Fruit fly (Drosophila melanogaster) whole organism, prepupa: Measurements from ENCODE around the gene CG14106.
A peak's percentile ranks its signal among the peaks of the same experiment; 100 is the strongest.

Experiments used
- Blimp-1 ChIP-seq: fragments of 200-800 bp; sonication (Bioruptor generic); optimal IDR thresholded peaks from 3 replicates; lab custom pipeline; 2017; ENCODE audit warnings: missing biosample characterization, missing genetic modification characterization, mild to moderate bottlenecking, moderate library complexity, missing genetic modification reagents
- CG10669 ChIP-seq: fragments of 200-800 bp; sonication (Bioruptor generic); optimal IDR thresholded peaks from 3 replicates; lab custom pipeline; 2018; ENCODE audit warnings: missing biosample characterization, mild to moderate bottlenecking, missing genetic modification characterization, moderate library complexity
- CG11762 ChIP-seq: fragments of 200-800 bp; sonication (Bioruptor generic); optimal IDR thresholded peaks from 3 replicates; lab custom pipeline; 2016; ENCODE audit warnings: missing biosample characterization, missing genetic modification characterization; ENCODE audit not compliant: insufficient read depth
- CG11902 ChIP-seq: fragments of 200-800 bp; sonication (Bioruptor generic); optimal IDR thresholded peaks from 3 replicates; lab custom pipeline; 2016; ENCODE audit warnings: missing biosample characterization, missing genetic modification characterization
- CG15336 ChIP-seq: fragments of 200-800 bp; sonication (Bioruptor generic); IDR thresholded peaks from 2 replicates; pipeline ENCODE4 v1.3.6; 2022; ENCODE audit warnings: missing biosample characterization, missing genetic modification characterization
- CG1621 ChIP-seq: fragments of 200-800 bp; sonication (Bioruptor generic); optimal IDR thresholded peaks from 3 replicates; lab custom pipeline; 2018; ENCODE audit warnings: missing biosample characterization, mild to moderate bottlenecking, missing genetic modification characterization
- CG16779 ChIP-seq: fragments of 200-800 bp; sonication (Bioruptor generic); optimal IDR thresholded peaks from 3 replicates; lab custom pipeline; 2017; ENCODE audit warnings: missing biosample characterization, mild to moderate bottlenecking, missing genetic modification characterization
- CG31627 ChIP-seq: fragments of 200-800 bp; sonication (Bioruptor generic); optimal IDR thresholded peaks from 3 replicates; lab custom pipeline; 2016; ENCODE audit warnings: missing biosample characterization, missing genetic modification characterization
- CG32006 ChIP-seq: fragments of 200-800 bp; sonication (Bioruptor generic); optimal IDR thresholded peaks from 3 replicates; lab custom pipeline; 2017; ENCODE audit warnings: missing biosample characterization, mild to moderate bottlenecking, missing genetic modification characterization
- CG34406 ChIP-seq: fragments of 200-800 bp; sonication (Bioruptor generic); optimal IDR thresholded peaks from 3 replicates; lab custom pipeline; 2016; ENCODE audit warnings: missing biosample characterization, missing genetic modification characterization
- CG3919 ChIP-seq: fragments of 200-800 bp; sonication (Bioruptor generic); optimal IDR thresholded peaks from 3 replicates; lab custom pipeline; 2016; ENCODE audit warnings: missing biosample characterization, missing genetic modification characterization
- CG4318 ChIP-seq: fragments of 200-800 bp; sonication (Bioruptor generic); optimal IDR thresholded peaks from 3 replicates; lab custom pipeline; 2017; ENCODE audit warnings: missing biosample characterization, mild to moderate bottlenecking, missing genetic modification characterization
- CG6163 ChIP-seq: fragments of 200-800 bp; sonication (Bioruptor generic); IDR thresholded peaks from 3 replicates; pipeline ENCODE4 v1.3.6; 2022; ENCODE audit warnings: missing biosample characterization, missing genetic modification characterization
- CG6276 ChIP-seq: fragments of 200-800 bp; sonication (Bioruptor generic); optimal IDR thresholded peaks from 2 replicates; lab custom pipeline; 2017; ENCODE audit warnings: missing biosample characterization, mild to moderate bottlenecking, missing genetic modification characterization
- CG6808 ChIP-seq: fragments of 200-800 bp; sonication (Bioruptor generic); optimal IDR thresholded peaks from 3 replicates; lab custom pipeline; 2017; ENCODE audit warnings: missing biosample characterization, missing genetic modification characterization, mild to moderate bottlenecking, moderate library complexity, missing genetic modification reagents
- CG6854 ChIP-seq: fragments of 200-800 bp; sonication (Bioruptor generic); optimal IDR thresholded peaks from 2 replicates; lab custom pipeline; 2017; ENCODE audit warnings: missing biosample characterization, mild to moderate bottlenecking, missing genetic modification characterization
- CG7368 ChIP-seq: fragments of 200-800 bp; sonication (Bioruptor generic); optimal IDR thresholded peaks from 3 replicates; lab custom pipeline; 2016; ENCODE audit warnings: missing biosample characterization, missing genetic modification characterization
- CG8119 ChIP-seq: fragments of 200-800 bp; sonication (Bioruptor generic); IDR thresholded peaks from 3 replicates; pipeline ENCODE4 v1.3.6; 2022; ENCODE audit warnings: missing biosample characterization, missing genetic modification characterization
- CG8319 ChIP-seq: fragments of 200-800 bp; sonication (Bioruptor generic); optimal IDR thresholded peaks from 3 replicates; lab custom pipeline; 2016; ENCODE audit warnings: missing biosample characterization, missing genetic modification characterization
- CG8632 ChIP-seq: fragments of 200-800 bp; sonication (Bioruptor generic); optimal IDR thresholded peaks from 3 replicates; lab custom pipeline; 2016; ENCODE audit warnings: missing biosample characterization, missing genetic modification characterization
- CG9139 ChIP-seq: fragments of 200-800 bp; sonication (Bioruptor generic); optimal IDR thresholded peaks from 3 replicates; lab custom pipeline; 2017; ENCODE audit warnings: missing biosample characterization, mild to moderate bottlenecking, missing genetic modification characterization
- Eip75B ChIP-seq: fragments of 200-800 bp; sonication (Bioruptor generic); optimal IDR thresholded peaks from 3 replicates; lab custom pipeline; 2016; ENCODE audit warnings: missing biosample characterization, missing genetic modification characterization
- Eip78C ChIP-seq: fragments of 200-800 bp; sonication (Bioruptor generic); peaks from one replicate; lab custom pipeline; 2016; ENCODE audit warnings: missing biosample characterization, missing genetic modification characterization
- Eip93F ChIP-seq: fragments of 200-800 bp; sonication (Bioruptor generic); optimal IDR thresholded peaks from 2 replicates; lab custom pipeline; 2016; ENCODE audit warnings: missing biosample characterization, mild to moderate bottlenecking, missing genetic modification characterization
- Ets21C ChIP-seq: fragments of 200-800 bp; sonication (Bioruptor generic); optimal IDR thresholded peaks from 3 replicates; lab custom pipeline; 2016; ENCODE audit warnings: missing biosample characterization, missing genetic modification characterization
- Ets96B ChIP-seq: fragments of 200-800 bp; optimal IDR thresholded peaks from 2 replicates; lab custom pipeline; 2019; ENCODE audit warnings: missing biosample characterization, mild to moderate bottlenecking, missing genetic modification characterization, moderate library complexity
- Gug ChIP-seq: fragments of 200-800 bp; sonication (Bioruptor generic); IDR thresholded peaks from 2 replicates; pipeline ENCODE4 v1.3.6; 2022; ENCODE audit warnings: missing biosample characterization, missing genetic modification characterization
- Hr4 ChIP-seq: fragments of 200-800 bp; sonication (Bioruptor generic); optimal IDR thresholded peaks from 3 replicates; lab custom pipeline; 2016; ENCODE audit warnings: missing biosample characterization, missing genetic modification characterization
- Met ChIP-seq: fragments of 200-800 bp; sonication (Bioruptor generic); optimal IDR thresholded peaks from 3 replicates; lab custom pipeline; 2016; ENCODE audit warnings: missing biosample characterization, missing genetic modification characterization
- OdsH ChIP-seq: fragments of 200-800 bp; sonication (Bioruptor generic); optimal IDR thresholded peaks from 3 replicates; lab custom pipeline; 2016; ENCODE audit warnings: missing biosample characterization, missing genetic modification characterization
- Smox ChIP-seq: fragments of 200-800 bp; sonication (Bioruptor generic); optimal IDR thresholded peaks from 3 replicates; lab custom pipeline; 2016; ENCODE audit warnings: missing biosample characterization, missing genetic modification characterization
- Sox102F ChIP-seq: fragments of 200-800 bp; sonication (Bioruptor generic); optimal IDR thresholded peaks from 2 replicates; lab custom pipeline; 2016; ENCODE audit warnings: missing biosample characterization, mild to moderate bottlenecking, missing genetic modification characterization
- Sox14 ChIP-seq: fragments of 200-800 bp; sonication (Bioruptor generic); optimal IDR thresholded peaks from 3 replicates; lab custom pipeline; 2016; ENCODE audit warnings: missing biosample characterization, missing genetic modification characterization
- Sox15 ChIP-seq: fragments of 200-800 bp; sonication (Bioruptor generic); optimal IDR thresholded peaks from 3 replicates; lab custom pipeline; 2016; ENCODE audit warnings: missing biosample characterization, missing genetic modification characterization
- achi ChIP-seq: fragments of 200-800 bp; sonication (Bioruptor generic); optimal IDR thresholded peaks from 3 replicates; lab custom pipeline; 2016; ENCODE audit warnings: missing biosample characterization, missing genetic modification characterization
- acj6 ChIP-seq: fragments of 200-800 bp; sonication (Bioruptor generic); optimal IDR thresholded peaks from 3 replicates; lab custom pipeline; 2016; ENCODE audit warnings: missing biosample characterization, missing genetic modification characterization
- cyc ChIP-seq: fragments of 200-800 bp; sonication (Bioruptor generic); optimal IDR thresholded peaks from 3 replicates; lab custom pipeline; 2016; ENCODE audit warnings: missing biosample characterization, missing genetic modification characterization
- dac ChIP-seq: fragments of 200-800 bp; sonication (Bioruptor generic); optimal IDR thresholded peaks from 2 replicates; lab custom pipeline; 2017; ENCODE audit warnings: missing biosample characterization, mild to moderate bottlenecking, missing genetic modification characterization
- dsx ChIP-seq: fragments of 200-800 bp; optimal IDR thresholded peaks from 3 replicates; lab custom pipeline; 2019; ENCODE audit warnings: missing biosample characterization, mild to moderate bottlenecking, missing genetic modification characterization, moderate library complexity; ENCODE audit not compliant: poor library complexity, severe bottlenecking
- eg ChIP-seq: fragments of 200-800 bp; sonication (Bioruptor generic); IDR thresholded peaks from 3 replicates; pipeline ENCODE4 v1.3.6; 2022; ENCODE audit warnings: missing biosample characterization, missing genetic modification characterization
- esn ChIP-seq: fragments of 200-800 bp; sonication (Bioruptor generic); optimal IDR thresholded peaks from 2 replicates; lab custom pipeline; 2016; ENCODE audit warnings: missing biosample characterization, mild to moderate bottlenecking, missing genetic modification characterization, moderate library complexity
- fd59A ChIP-seq: fragments of 200-800 bp; sonication (Bioruptor generic); optimal IDR thresholded peaks from 2 replicates; lab custom pipeline; 2017; ENCODE audit warnings: missing biosample characterization, mild to moderate bottlenecking, missing genetic modification characterization, missing genetic modification reagents
- fd85E ChIP-seq: fragments of 200-800 bp; sonication (Bioruptor generic); optimal IDR thresholded peaks from 3 replicates; lab custom pipeline; 2016; ENCODE audit warnings: missing biosample characterization, missing genetic modification characterization
- fkh ChIP-seq: fragments of 200-800 bp; sonication (Bioruptor generic); optimal IDR thresholded peaks from 3 replicates; lab custom pipeline; 2017; ENCODE audit warnings: missing biosample characterization, mild to moderate bottlenecking, missing genetic modification characterization, moderate library complexity
- lz ChIP-seq: fragments of 200-800 bp; sonication (Bioruptor generic); optimal IDR thresholded peaks from 3 replicates; lab custom pipeline; 2016; ENCODE audit warnings: missing biosample characterization, missing genetic modification characterization
- pdm3 ChIP-seq: fragments of 200-800 bp; sonication (Bioruptor generic); optimal IDR thresholded peaks from 3 replicates; lab custom pipeline; 2016; ENCODE audit warnings: missing biosample characterization, missing genetic modification characterization
- salr ChIP-seq, 2 experiments: fragments of 200-800 bp; sonication (Bioruptor generic); optimal IDR thresholded peaks; 3 replicates each; lab custom pipeline; 2016 to 2018; ENCODE audit warnings: missing biosample characterization in 2 of 2, missing genetic modification characterization in 2 of 2, mild to moderate bottlenecking in 1 of 2
- spab ChIP-seq: fragments of 200-800 bp; sonication (Bioruptor generic); optimal IDR thresholded peaks from 2 replicates; lab custom pipeline; 2017; ENCODE audit warnings: missing biosample characterization, mild to moderate bottlenecking, missing genetic modification characterization, missing genetic modification reagents
- ss ChIP-seq, 2 experiments: fragments of 200-800 bp; sonication (Bioruptor generic); optimal IDR thresholded peaks; 2 replicates in 1 of 2; 3 replicates in 1 of 2; lab custom pipeline; 2017 to 2018; ENCODE audit warnings: mild to moderate bottlenecking in 2 of 2, missing biosample characterization in 2 of 2, missing genetic modification characterization in 2 of 2, moderate library complexity in 1 of 2
- svp ChIP-seq: fragments of 200-800 bp; sonication (Bioruptor generic); peaks from one replicate; lab custom pipeline; 2016; ENCODE audit warnings: missing biosample characterization, missing genetic modification characterization
- topi ChIP-seq: fragments of 200-800 bp; sonication (Bioruptor generic); optimal IDR thresholded peaks from 3 replicates; lab custom pipeline; 2016; ENCODE audit warnings: missing biosample characterization, missing genetic modification characterization
- vri ChIP-seq: fragments of 200-800 bp; sonication (Bioruptor generic); optimal IDR thresholded peaks from 3 replicates; lab custom pipeline; 2016; ENCODE audit warnings: missing biosample characterization, mild to moderate bottlenecking, missing genetic modification characterization

CG14106 gene

DNA sequence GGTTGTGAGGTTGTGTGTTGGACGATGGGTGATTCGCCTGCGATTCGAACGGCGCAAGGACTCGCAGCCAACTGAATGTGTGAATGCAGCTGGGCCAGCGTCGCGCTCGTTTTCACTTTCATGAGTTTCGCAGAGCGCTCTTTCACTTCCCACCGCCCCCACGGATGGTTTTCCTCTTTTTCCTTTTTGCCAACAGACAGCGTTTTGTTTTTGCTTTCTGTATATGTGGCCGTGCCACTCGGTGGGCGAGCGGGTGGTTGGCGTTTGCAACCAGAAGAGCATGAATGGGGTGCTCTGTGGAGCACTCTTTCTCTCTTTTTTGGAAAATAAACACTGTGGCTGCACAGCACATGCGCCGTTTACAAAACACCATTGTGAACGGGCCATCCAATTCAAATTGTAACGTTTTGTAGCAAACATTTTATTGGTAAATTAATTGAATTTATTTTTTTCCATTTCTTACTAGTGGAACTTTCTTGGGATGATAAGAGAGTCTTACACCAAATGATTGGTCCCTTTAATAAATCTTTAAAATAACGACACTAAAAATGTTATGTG lies 9.8 kb upstream of the CG14106 start, which contains the start of gene CG10713:
CG10713 (minus strand) TSS at position 60 of the 558 bp plus-strand sequence.
- TF ChIP-seq CG32006 (GFP tag; lab: Kevin White, UChicago) (peak; percentile 61), esn (GFP tag; lab: Kevin White, UChicago) (no peak), dac (peak; percentile 28), Gug (GFP tag; lab: Robert Waterston, UW) (peak; percentile 21; the same call in 1 of the 2 replicates), CG4318 (GFP tag; lab: Kevin White, UChicago) (no peak), CG15336 (GFP tag; lab: Robert Waterston, UW) (peak; percentile 69), Sox14 (GFP tag; lab: Kevin White, UChicago) (peak; percentile 13), achi (GFP tag; lab: Kevin White, UChicago) (no peak), Ets21C (no peak), dsx (GFP tag; lab: Kevin White, UChicago) (no peak), Met (no peak), Blimp-1 (GFP tag; lab: Kevin White, UChicago) (no peak), Sox102F (GFP tag; lab: Kevin White, UChicago) (peak; percentile 2), CG6808 (GFP tag; lab: Kevin White, UChicago) (peak; percentile 62), ss (GFP tag; optimal IDR thresholded peaks at IDR 0.05; lab: Kevin White, UChicago) (peak; percentile 45 to 68), CG8632 (GFP tag; lab: Kevin White, UChicago) (no peak), CG11762 (no peak), CG11902 (GFP tag; lab: Kevin White, UChicago) (no peak), salr (GFP tag; optimal IDR thresholded peaks at IDR 0.05; lab: Kevin White, UChicago) (no peak), Smox (GFP tag; lab: Kevin White, UChicago) (no peak), svp (no peak), fd85E (GFP tag; lab: Kevin White, UChicago) (no peak), Ets96B (peak; percentile 53), CG10669 (GFP tag; lab: Kevin White, UChicago) (peak; percentile 60), CG8119 (GFP tag; lab: Robert Waterston, UW) (peak; percentile 67; the same call in 2 of the 3 replicates), CG16779 (tag; lab: Kevin White, UChicago) (peak; percentile 65), CG6163 (GFP tag; lab: Robert Waterston, UW) (peak; percentile 79), Hr4 (no peak), CG1621 (tag; lab: Kevin White, UChicago) (peak; percentile 44), acj6 (no peak), CG34406 (GFP tag; lab: Kevin White, UChicago) (no peak), CG31627 (no peak), eg (peak; percentile 87), spab (GFP tag; lab: Kevin White, UChicago) (peak; percentile 41), lz (GFP tag; lab: Kevin White, UChicago) (no peak), Eip93F (GFP tag; lab: Kevin White, UChicago) (no peak), CG6854 (GFP tag; lab: Kevin White, UChicago) (peak; percentile 12), CG6276 (GFP tag; lab: Kevin White, UChicago) (peak; percentile 76), CG8319 (GFP tag; lab: Kevin White, UChicago) (no peak), vri (no peak), Sox15 (GFP tag; lab: Kevin White, UChicago) (no peak), OdsH (GFP tag; lab: Kevin White, UChicago) (no peak), CG9139 (GFP tag; lab: Kevin White, UChicago) (peak; percentile 60), pdm3 (GFP tag; lab: Kevin White, UChicago) (no peak), CG3919 (GFP tag; lab: Kevin White, UChicago) (peak; percentile 40), cyc (GFP tag; lab: Kevin White, UChicago) (no peak), fd59A (GFP tag; lab: Kevin White, UChicago) (no peak), fkh (GFP tag; lab: Kevin White, UChicago) (no peak), topi (GFP tag; lab: Kevin White, UChicago) (peak; percentile 0), Eip75B (no peak), Eip78C (peak; percentile 35), CG7368 (GFP tag; lab: Kevin White, UChicago) (peak; percentile 44)
